Fruit fly (Drosophila melanogaster): ENCODE data around the gene CG9330.
A peak's percentile ranks its signal among the peaks of the same experiment; 100 is the strongest.

CG9330 gene

DNA sequence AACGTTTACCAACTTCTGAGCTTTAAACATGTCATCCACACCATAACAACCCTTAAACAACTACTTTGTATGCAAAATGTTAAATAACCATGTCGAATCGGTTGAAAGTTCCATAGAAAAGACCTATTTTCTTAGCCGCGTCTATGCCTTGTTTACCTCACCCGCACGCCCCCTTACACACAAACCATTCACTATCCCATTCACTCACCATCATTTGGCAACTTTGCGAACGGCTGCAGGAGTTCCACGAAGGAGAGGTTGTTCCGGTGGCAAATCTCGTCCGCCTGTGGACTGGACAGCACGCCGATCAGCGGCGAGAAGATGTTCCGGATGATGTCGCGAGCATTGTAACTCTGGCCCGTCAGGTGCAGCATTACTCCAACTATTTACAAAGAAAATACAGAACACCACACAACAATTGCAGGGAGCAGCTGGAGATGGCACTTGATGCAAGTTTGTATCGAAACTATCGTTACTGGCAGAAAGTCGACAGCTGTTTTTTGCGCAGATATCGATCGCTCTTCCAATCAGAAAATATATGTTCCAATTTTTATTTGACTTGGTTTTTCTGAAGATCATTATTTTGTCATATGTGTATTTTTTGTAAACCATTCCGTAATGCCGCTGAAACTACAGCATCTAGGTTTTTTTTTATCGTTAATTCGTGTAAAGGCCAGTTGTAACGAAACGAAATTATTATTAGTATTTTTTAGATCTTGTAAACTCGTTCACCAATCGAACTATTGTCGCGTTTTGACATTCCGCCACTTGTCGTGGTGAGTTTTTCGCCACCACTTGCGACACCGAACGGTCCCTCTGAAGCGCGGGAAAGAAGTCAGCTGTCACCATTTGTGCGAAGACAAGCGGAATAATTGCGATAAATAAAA lies 32.3 kb downstream of the CG9330 start, which contains the start of gene asf1:
asf1 (plus strand) TSS at position 823 of the 887 bp plus-strand sequence.
- no peak for TF ChIP-seq noc (tag; optimal IDR thresholded peaks at IDR 0.05)

DNA sequence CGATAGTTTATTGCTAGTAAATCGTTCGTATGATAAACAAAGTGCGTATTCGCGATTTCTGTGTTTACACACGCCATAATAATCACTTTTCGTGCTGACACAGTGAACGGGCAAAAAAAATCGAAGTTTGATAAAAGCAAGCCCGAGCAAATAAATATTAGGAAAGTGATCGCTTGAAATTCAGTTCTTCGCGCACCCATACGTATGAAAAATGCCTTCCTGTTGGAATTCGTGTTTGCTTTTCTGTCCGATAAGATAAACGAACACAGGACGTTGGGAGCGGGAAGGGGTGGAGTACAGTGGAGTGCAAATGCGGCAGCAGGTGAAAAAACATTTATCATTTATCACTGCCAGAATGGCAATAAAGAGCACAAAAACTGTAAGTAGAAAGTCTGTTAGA lies 44.6 kb downstream of the CG9330 start:
- peak; percentile 81 for TF ChIP-seq noc (tag; optimal IDR thresholded peaks at IDR 0.05)

DNA sequence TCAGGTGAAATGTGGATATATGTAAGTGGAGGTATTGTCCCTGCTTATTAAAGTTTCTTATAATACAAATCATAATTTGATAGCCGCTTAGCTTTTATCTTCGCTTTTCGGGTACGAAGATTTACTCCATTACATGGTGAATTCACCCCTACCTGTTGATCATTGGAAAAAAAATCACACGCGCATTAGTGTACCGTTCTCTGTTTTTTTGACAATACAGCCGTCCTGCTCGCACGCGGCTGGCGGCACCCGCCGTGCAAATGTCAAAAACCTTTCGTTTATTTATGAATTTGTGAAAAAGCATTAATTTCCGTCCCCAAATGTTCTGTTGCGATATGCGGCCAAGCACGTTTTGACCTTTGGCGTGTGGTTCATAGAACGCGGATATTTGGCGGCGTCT lies 45.8 kb downstream of the CG9330 start:
- TF ChIP-seq noc (tag; optimal IDR thresholded peaks at IDR 0.05) = no peak

DNA sequence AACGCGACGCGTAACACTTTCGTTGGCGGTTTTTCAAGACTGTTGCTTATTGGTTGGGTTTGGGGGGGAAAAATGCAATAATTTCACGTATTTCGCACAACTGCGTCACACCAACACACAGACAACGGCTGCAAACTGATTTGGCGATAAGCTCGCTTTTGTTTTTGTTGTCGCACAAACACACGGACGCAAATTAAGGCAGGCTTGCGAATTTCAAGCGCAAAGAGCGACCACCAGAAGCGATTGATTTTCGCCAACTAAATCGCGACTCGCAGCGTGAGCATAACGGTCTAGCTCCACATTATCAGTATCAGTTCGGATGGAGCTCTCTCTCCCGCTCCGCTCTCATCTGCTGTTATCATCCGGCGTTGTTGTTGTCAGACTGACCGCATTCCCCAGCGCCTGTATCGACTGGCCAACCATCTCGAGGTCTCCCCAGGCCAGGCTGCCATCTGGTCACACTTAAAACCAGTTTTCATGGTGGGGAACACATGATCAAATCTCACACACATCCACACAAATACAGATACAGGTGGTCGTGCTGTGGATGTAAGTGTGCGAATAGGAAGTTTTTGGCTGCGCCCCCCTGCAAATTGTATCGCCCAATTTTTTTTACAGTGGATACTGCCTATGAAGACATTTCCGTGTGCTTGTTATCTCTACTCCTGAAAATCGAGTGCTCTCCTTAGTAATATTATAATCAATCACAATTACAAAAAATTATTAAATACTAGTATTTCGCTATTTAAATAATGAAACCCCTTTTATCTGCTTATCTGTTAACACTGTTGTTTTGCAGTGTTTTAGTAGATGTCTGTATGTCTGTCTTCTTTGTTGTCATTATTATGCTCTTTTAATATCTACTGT lies 46.9 kb downstream of the CG9330 start:
- TF ChIP-seq noc (tag; optimal IDR thresholded peaks at IDR 0.05) = peak; percentile 93

DNA sequence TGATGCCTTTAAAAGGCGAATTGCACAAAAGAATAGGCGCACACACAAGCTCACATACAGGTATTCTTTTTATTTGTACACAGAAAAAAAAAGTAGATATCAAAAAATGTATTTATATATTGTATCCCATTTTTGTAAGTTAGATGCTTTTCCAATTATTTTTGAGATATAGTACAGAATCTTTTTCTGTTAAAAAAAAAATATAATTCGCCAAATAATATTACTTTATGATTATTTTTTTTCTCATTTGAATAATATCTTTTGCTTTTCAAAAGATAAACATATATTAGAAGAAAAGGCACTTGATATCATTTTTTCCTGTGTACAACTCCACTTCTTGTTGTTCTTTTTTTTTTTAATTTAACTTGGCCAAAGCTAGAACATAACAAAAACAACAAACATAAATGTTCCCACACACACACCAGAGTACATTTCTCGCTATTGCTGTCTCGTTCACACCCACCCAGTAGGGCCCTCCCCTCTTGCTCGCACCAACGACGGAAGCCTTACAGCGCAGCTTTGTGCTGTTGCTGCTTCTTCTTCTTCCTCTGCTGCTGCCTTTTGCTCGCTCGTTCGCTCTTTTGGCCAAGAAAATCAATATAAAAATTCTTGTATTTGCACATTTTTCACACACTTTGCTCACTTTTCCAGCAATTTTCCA lies 48.9 kb downstream of the CG9330 start:
- TF ChIP-seq noc (tag; optimal IDR thresholded peaks at IDR 0.05) = peak; percentile 78

DNA sequence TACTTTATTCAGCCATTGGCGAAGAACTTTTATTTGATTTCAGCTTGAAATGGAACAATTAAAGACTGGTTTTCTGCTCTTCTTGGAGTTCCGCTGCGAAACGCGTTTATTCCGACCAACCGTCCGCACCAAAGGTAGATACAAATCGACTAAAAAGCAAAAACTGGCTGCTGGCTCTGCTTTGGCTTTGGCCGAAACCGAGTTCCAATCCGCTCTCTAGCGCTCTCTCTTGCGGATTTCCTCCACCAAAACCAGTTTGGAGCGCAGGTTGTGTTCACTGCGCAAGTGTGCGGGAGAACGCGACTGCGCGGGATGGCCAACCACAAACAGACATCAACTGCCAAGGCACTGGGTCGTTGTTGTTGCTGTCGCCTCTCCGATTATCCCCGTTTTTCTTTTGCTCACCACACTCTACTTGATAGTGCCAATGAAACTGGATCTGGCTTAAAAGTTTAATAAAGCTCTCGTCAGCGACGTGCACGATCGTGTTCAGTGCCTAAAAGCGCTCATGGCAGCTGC lies 49.5 kb downstream of the CG9330 start, which contains the start of gene wnd:
wnd (minus strand) TSS at position 306 of the 519 bp plus-strand sequence.
- no peak for TF ChIP-seq noc (tag; optimal IDR thresholded peaks at IDR 0.05)

DNA sequence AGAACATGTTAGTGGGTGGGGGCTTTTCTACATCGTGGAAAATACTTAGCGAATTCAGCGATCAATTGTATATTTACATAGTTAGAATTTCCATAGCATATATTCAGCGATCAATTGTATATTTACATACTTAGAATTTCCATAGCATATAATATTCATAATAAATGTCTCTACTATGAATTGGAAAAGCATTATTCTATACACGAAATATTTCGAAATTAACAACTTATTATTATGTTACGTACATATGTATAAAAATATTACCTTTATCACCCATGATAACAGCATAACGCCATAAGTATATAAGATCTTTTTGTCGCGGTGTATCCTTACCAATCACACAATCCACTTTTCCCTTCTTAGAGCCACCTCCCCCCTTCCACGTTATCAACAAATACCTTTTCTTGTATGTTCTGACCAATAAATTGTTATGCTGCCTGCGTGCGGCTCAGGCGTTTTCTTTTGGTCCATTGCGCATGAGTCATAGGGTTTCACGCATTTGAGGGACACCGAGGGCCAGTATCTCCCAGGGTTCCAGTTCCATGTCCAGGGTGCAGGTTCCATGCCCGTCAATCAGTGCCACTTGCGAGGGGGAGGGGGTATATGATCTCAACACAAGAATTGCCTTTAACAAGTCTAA lies 50.9 kb downstream of the CG9330 start:
- TF ChIP-seq noc (tag; optimal IDR thresholded peaks at IDR 0.05) = no peak

Data from whole organism, larva.